Fruit fly (Drosophila melanogaster): Measurements from ENCODE around the gene side-III.

The side-III gene

DNA sequence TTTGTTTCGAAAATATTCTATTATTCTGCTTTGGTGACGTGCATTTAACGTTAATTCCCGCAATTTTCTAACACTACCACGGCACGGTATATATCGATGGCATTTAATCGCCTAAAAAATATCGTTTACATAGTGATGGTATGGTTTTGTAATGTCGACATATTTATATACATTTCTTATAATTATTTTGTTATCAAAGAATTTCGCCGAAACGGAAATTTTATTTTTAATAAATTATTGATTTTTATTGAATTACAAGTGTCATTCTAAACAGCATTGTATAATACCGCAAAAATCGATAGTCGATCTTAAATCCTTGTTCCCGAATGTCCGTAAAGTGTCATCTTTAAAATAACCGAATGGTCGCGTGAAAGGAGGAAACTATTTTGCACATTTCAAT lies 134.9 kb downstream of the side-III start, which contains the start of the genes Sec20 and dgrn (continued):
- peak; percentile 46 for TF ChIP-seq dsx (GFP tag; optimal IDR thresholded peaks at IDR 0.05; ENCODE audit: poor library complexity, severe bottlenecking)
- TF ChIP-seq CG31627 (GFP tag; optimal IDR thresholded peaks at IDR 0.05), result peak; percentile 60
- TF ChIP-seq CG16779 (tag; optimal IDR thresholded peaks at IDR 0.05), result no peak
- peak; percentile 50 for TF ChIP-seq Eip75B (GFP tag; optimal IDR thresholded peaks at IDR 0.05)
- TF ChIP-seq CG8632 (GFP tag; optimal IDR thresholded peaks at IDR 0.05), result peak; percentile 15
- peak; percentile 29 for TF ChIP-seq Sox15 (GFP tag; optimal IDR thresholded peaks at IDR 0.05)
- 0 out of 2 replicates have a peak, but pooled peaks have one; percentile 32 for TF ChIP-seq Gug (GFP tag; IDR thresholded peaks at IDR 0.05)
- TF ChIP-seq Ets21C (GFP tag; optimal IDR thresholded peaks at IDR 0.05), result peak; percentile 51
- peak; percentile 66 for TF ChIP-seq CG3032 (tag; optimal IDR thresholded peaks at IDR 0.05)
- peak; percentile 67 for TF ChIP-seq Hr4 (GFP tag; optimal IDR thresholded peaks at IDR 0.05)
- no peak for TF ChIP-seq pdm3 (GFP tag; optimal IDR thresholded peaks at IDR 0.05)
- TF ChIP-seq CG8319 (GFP tag; optimal IDR thresholded peaks at IDR 0.05), result peak; percentile 43
- peak; percentile 78 for TF ChIP-seq esn (GFP tag; optimal IDR thresholded peaks at IDR 0.05)
- peak; percentile 21 for TF ChIP-seq CG6808 (GFP tag; optimal IDR thresholded peaks at IDR 0.05)
- TF ChIP-seq svp (GFP tag), result peak; percentile 71
- TF ChIP-seq CG34406 (GFP tag; optimal IDR thresholded peaks at IDR 0.05), result peak; percentile 60
- peak; percentile 53 for TF ChIP-seq Hr39 (GFP tag; optimal IDR thresholded peaks at IDR 0.05)
- no peak for TF ChIP-seq CG9139 (GFP tag; optimal IDR thresholded peaks at IDR 0.05)
- peak; percentile 70 for TF ChIP-seq Sox14 (GFP tag; optimal IDR thresholded peaks at IDR 0.05)
- TF ChIP-seq Ets96B (tag; optimal IDR thresholded peaks at IDR 0.05), result peak; percentile 67

DNA sequence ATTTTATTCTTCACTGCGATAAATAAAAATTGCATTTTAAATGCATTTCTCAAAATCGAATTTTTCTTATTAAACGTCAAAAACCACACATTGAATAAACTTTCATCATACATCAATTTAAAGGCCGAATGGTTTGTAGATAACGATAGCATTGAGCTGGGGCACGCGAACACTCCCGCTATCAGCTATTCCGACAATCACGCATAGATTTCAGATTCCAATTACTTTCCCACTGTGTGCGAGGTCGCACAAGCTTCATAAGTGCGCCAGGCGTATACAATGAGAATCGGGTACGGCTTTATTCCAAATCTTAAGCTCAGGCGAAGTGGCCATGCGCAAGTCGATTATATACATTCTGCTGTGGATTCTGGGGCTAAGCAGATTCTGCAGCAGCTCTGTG lies 137.6 kb downstream of the side-III start, which contains the start of gene CG46303:
Gene CG46303, plus strand, starts transcription at position 223 of the 400 bp plus-strand sequence.
- no peak for TF ChIP-seq spab (GFP tag; optimal IDR thresholded peaks at IDR 0.05)
- TF ChIP-seq salr (GFP tag; optimal IDR thresholded peaks at IDR 0.05), result no peak
- no peak for TF ChIP-seq CG10669 (GFP tag; optimal IDR thresholded peaks at IDR 0.05)
- TF ChIP-seq lz (GFP tag; optimal IDR thresholded peaks at IDR 0.05), result no peak
- TF ChIP-seq Blimp-1 (GFP tag; optimal IDR thresholded peaks at IDR 0.05), result no peak
- no peak for TF ChIP-seq CG15336 (GFP tag; IDR thresholded peaks at IDR 0.05)
- TF ChIP-seq Eip75B (GFP tag; optimal IDR thresholded peaks at IDR 0.05), result no peak
- TF ChIP-seq CG6854 (GFP tag; optimal IDR thresholded peaks at IDR 0.05), result no peak
- no peak for TF ChIP-seq CG9139 (GFP tag; optimal IDR thresholded peaks at IDR 0.05)
- no peak for TF ChIP-seq Sox15 (GFP tag; optimal IDR thresholded peaks at IDR 0.05)
- no peak for TF ChIP-seq Hr38 (GFP tag; optimal IDR thresholded peaks at IDR 0.05)
- TF ChIP-seq Sox102F (GFP tag; optimal IDR thresholded peaks at IDR 0.05), result no peak
- no peak for TF ChIP-seq ss (GFP tag; optimal IDR thresholded peaks at IDR 0.05)

DNA sequence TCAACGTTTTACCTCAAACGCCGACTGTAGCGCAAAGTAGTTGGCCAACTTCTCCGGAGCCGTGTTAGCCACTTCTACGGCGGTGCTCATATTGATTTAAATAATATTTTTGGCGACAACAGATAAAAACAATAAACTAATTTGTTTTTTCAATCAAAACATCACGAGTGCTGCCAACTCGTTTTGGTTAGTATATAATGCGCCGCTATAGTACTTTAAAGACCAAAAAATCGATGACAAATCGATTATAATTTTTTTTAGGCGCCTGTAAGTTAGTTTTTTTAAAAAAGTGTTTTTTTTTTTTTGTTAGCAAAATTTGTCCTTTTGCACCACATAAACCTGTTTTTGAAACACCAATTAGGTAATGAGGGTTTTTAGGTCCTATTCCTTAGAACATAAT lies 138.1 kb downstream of the side-III start, which contains the start of gene Hpr1:
Gene Hpr1, minus strand, starts transcription at position 198 of the 400 bp plus-strand sequence.
- TF ChIP-seq salr (GFP tag; optimal IDR thresholded peaks at IDR 0.05) (no peak), net (GFP tag; optimal IDR thresholded peaks at IDR 0.05) (no peak), Eip78C (GFP tag) (peak; percentile 61)

DNA sequence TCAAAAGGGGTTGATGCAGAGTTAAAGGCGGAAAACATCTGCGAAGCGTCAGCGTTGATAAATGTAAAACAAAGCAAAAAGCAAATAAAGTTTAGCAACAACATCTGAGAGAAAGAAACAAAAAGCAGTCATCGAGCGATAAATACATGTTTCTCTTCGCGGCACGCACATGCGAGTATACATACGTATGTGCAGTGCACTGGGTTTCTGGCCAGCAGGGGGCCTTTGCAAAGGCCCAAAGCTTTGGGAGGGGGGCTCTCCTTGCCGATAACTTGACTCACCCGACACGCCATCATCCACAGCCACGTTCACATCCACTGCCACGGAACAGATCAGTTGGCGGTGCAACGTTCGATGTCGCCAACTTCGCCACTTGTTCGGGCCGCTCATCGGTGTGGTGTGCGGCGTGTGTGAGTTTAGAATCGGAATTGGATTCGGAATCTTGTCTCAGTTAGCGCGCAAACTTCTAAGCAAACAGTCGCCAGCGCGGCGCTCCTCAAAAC lies 146.1 kb downstream of the side-III start, which contains the start of gene CG42675:
Gene CG42675, plus strand, starts transcription at position 453 of the 503 bp plus-strand sequence.
- TF ChIP-seq ss (GFP tag; optimal IDR thresholded peaks at IDR 0.05), result peak in 1 of 2 experiments; percentile 83
- TF ChIP-seq Eip78C (GFP tag), result peak; percentile 59
- TF ChIP-seq eg (GFP tag; IDR thresholded peaks at IDR 0.05), result peak; percentile 39; the same call in 1 of the 3 replicates
- TF ChIP-seq CG3919 (GFP tag; optimal IDR thresholded peaks at IDR 0.05), result no peak
- TF ChIP-seq CG16779 (tag; optimal IDR thresholded peaks at IDR 0.05), result no peak
- TF ChIP-seq CG1621 (tag; optimal IDR thresholded peaks at IDR 0.05), result peak; percentile 4
- 0 out of 2 replicates have a peak, but pooled peaks have one; percentile 32 for TF ChIP-seq CG15336 (GFP tag; IDR thresholded peaks at IDR 0.05)
- TF ChIP-seq Eip75B (GFP tag; optimal IDR thresholded peaks at IDR 0.05), result no peak
- TF ChIP-seq CG6163 (GFP tag; IDR thresholded peaks at IDR 0.05), result 0 out of 3 replicates have a peak, but pooled peaks have one; percentile 23
- no peak for TF ChIP-seq Sox15 (GFP tag; optimal IDR thresholded peaks at IDR 0.05)

Data from whole organism, prepupa.